Fruit fly (Drosophila melanogaster): ENCODE measurements around the gene Dys.

dm6 chr3R:19644901-19645204 lies 184.0 kb downstream of the Dys start, which contains the start of gene Nup58:
- TF ChIP-seq toe (GFP tag; optimal IDR thresholded peaks at IDR 0.05): peak; percentile 58
- TF ChIP-seq Hr96 (GFP tag; optimal IDR thresholded peaks at IDR 0.05): no peak

Measured in whole organism, adult.